Worm (Caenorhabditis elegans) whole organism, mixed stage, embryonic: ENCODE measurements around the gene Y56A3A.7.

Source experiments
- M03D4.4 ChIP-seq: sonication (generic microtip); optimal IDR thresholded peaks from 2 replicates; lab custom pipeline; 2017; ENCODE audit warnings: mild to moderate bottlenecking, missing genetic modification characterization, missing compliant biosample characterization
- bed-3 ChIP-seq: fragments of 200-800 bp; sonication (Bioruptor generic); optimal IDR thresholded peaks from 3 replicates; lab custom pipeline; 2018; ENCODE audit warnings: mild to moderate bottlenecking, missing genetic modification characterization, moderate library complexity, missing compliant biosample characterization
- ceh-39 ChIP-seq: fragments of 150-350 bp; optimal IDR thresholded peaks from 2 replicates; lab custom pipeline; 2014; ENCODE audit warnings: missing biosample characterization, missing genetic modification characterization
- ceh-43 ChIP-seq: fragments of 200-800 bp; sonication (Bioruptor generic); optimal IDR thresholded peaks from 2 replicates; lab custom pipeline; 2018; ENCODE audit warnings: mild to moderate bottlenecking, missing genetic modification characterization, moderate library complexity, missing compliant biosample characterization
- ceh-83 ChIP-seq: fragments of 200-800 bp; sonication (Bioruptor generic); optimal IDR thresholded peaks from 2 replicates; lab custom pipeline; 2018; ENCODE audit warnings: mild to moderate bottlenecking, missing genetic modification characterization, missing compliant biosample characterization
- ces-1 ChIP-seq: fragments of 150-350 bp; optimal IDR thresholded peaks from 2 replicates; lab custom pipeline; 2014; ENCODE audit warnings: missing biosample characterization, missing genetic modification reagents, missing genetic modification characterization
- cnd-1 ChIP-seq: fragments of 200-800 bp; sonication (Bioruptor generic); optimal IDR thresholded peaks from 2 replicates; lab custom pipeline; 2018; ENCODE audit warnings: mild to moderate bottlenecking, missing genetic modification characterization, missing compliant biosample characterization
- drap-1 ChIP-seq: fragments of 200-800 bp; sonication (Bioruptor generic); optimal IDR thresholded peaks from 3 replicates; lab custom pipeline; 2018; ENCODE audit warnings: mild to moderate bottlenecking, missing genetic modification characterization, missing compliant biosample characterization
- elt-1 ChIP-seq: sonication (generic microtip); optimal IDR thresholded peaks from 2 replicates; lab custom pipeline; 2017; ENCODE audit warnings: missing genetic modification characterization, mild to moderate bottlenecking, missing compliant biosample characterization, antibody characterized with exemption, moderate library complexity, borderline replicate concordance; ENCODE audit not compliant: insufficient read depth
- elt-3 ChIP-seq: fragments of 150-350 bp; optimal IDR thresholded peaks from 2 replicates; lab custom pipeline; 2014; ENCODE audit warnings: missing biosample characterization, missing genetic modification characterization
- flh-1 ChIP-seq: fragments of 200-800 bp; sonication (Bioruptor generic); optimal IDR thresholded peaks from 2 replicates; lab custom pipeline; 2018; ENCODE audit warnings: mild to moderate bottlenecking, missing genetic modification characterization, moderate library complexity, missing compliant biosample characterization
- ham-2 ChIP-seq: fragments of 200-800 bp; sonication (Bioruptor generic); optimal IDR thresholded peaks from 2 replicates; lab custom pipeline; 2018; ENCODE audit warnings: mild to moderate bottlenecking, missing genetic modification characterization, missing compliant biosample characterization
- lin-13 ChIP-seq: fragments of 150-350 bp; optimal IDR thresholded peaks from 2 replicates; lab custom pipeline; 2014; ENCODE audit warnings: missing biosample characterization, missing genetic modification characterization
- lin-32 ChIP-seq: fragments of 200-800 bp; sonication (Bioruptor generic); optimal IDR thresholded peaks from 2 replicates; lab custom pipeline; 2018; ENCODE audit warnings: mild to moderate bottlenecking, missing genetic modification characterization, missing compliant biosample characterization
- lsy-2 ChIP-seq: fragments of 150-350 bp; optimal IDR thresholded peaks from 2 replicates; lab custom pipeline; 2014; ENCODE audit warnings: missing biosample characterization, missing genetic modification characterization
- mls-2 ChIP-seq: sonication (generic microtip); optimal IDR thresholded peaks from 2 replicates; lab custom pipeline; 2016; ENCODE audit warnings: mild to moderate bottlenecking, missing genetic modification characterization, moderate library complexity, missing compliant biosample characterization
- nhr-2 ChIP-seq: fragments of 150-350 bp; optimal IDR thresholded peaks from 2 replicates; lab custom pipeline; 2014; ENCODE audit warnings: missing biosample characterization, missing genetic modification characterization
- nhr-28 ChIP-seq: fragments of 150-350 bp; optimal IDR thresholded peaks from 2 replicates; lab custom pipeline; 2014; ENCODE audit warnings: missing biosample characterization, missing genetic modification characterization
- nhr-76 ChIP-seq: sonication (generic microtip); optimal IDR thresholded peaks from 2 replicates; lab custom pipeline; 2017; ENCODE audit warnings: missing biosample characterization, missing genetic modification characterization
- pha-4 ChIP-seq: fragments of 150-350 bp; optimal IDR thresholded peaks from 2 replicates; lab custom pipeline; 2018; ENCODE audit warnings: missing biosample characterization, missing genetic modification reagents, missing genetic modification characterization
- sem-2 ChIP-seq: fragments of 200-800 bp; sonication (Bioruptor generic); optimal IDR thresholded peaks from 2 replicates; lab custom pipeline; 2018; ENCODE audit warnings: mild to moderate bottlenecking, missing genetic modification characterization, missing compliant biosample characterization
- snpc-4 ChIP-seq: fragments of 150-350 bp; optimal IDR thresholded peaks from 2 replicates; lab custom pipeline; 2014; ENCODE audit warnings: missing biosample characterization, missing genetic modification characterization
- sptf-1 ChIP-seq: sonication (generic microtip); optimal IDR thresholded peaks from 2 replicates; lab custom pipeline; 2017; ENCODE audit warnings: mild to moderate bottlenecking, missing genetic modification characterization, moderate library complexity, missing compliant biosample characterization
- unc-120 ChIP-seq: sonication (generic microtip); optimal IDR thresholded peaks from 2 replicates; lab custom pipeline; 2017; ENCODE audit warnings: missing genetic modification characterization, missing compliant biosample characterization; ENCODE audit not compliant: poor library complexity, severe bottlenecking
- unc-39 ChIP-seq: fragments of 150-350 bp; optimal IDR thresholded peaks from 2 replicates; lab custom pipeline; 2014; ENCODE audit warnings: missing biosample characterization, missing genetic modification characterization
- unc-62 ChIP-seq: fragments of 150-350 bp; optimal IDR thresholded peaks from 2 replicates; lab custom pipeline; 2014; ENCODE audit warnings: missing biosample characterization, missing genetic modification reagents, missing genetic modification characterization
- zip-8 ChIP-seq: fragments of 150-350 bp; optimal IDR thresholded peaks from 2 replicates; lab custom pipeline; 2014; ENCODE audit warnings: missing biosample characterization, missing genetic modification characterization
- ztf-11 ChIP-seq: fragments of 150-350 bp; optimal IDR thresholded peaks from 2 replicates; lab custom pipeline; 2014; ENCODE audit warnings: missing biosample characterization, missing genetic modification characterization

Y56A3A.7 gene

DNA sequence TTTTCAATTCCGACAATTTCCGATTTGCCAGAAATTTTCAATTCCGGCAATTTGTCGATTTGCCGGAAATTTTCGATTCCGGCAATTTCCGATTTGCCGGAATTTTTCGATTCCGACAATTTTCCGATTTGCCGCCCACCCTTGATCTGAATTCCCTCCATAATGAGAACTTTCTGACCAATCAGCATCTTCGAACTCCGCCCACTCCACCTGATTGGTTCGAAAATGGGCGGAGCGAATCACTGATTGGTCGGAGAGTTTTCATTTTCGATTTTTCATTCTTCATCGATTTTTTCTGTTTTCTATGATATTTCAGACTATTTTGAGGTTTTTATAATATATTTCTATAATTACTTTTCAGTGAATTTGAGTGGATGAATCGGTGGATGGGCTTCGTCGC, 7.3 kb upstream of the Y56A3A.7 start:
- TF ChIP-seq ham-2 (GFP tag; lab: Kevin White, UChicago) (no peak), flh-1 (no peak), lin-32 (no peak), sem-2 (GFP tag; lab: Kevin White, UChicago) (no peak), ceh-39 (tag; lab: Kevin White, UChicago) (no peak), nhr-2 (tag; lab: Kevin White, UChicago) (no peak), pha-4 (tag; lab: Kevin White, UChicago) (no peak), sptf-1 (tag; lab: Kevin White, UChicago) (no peak), M03D4.4 (tag; lab: Kevin White, UChicago) (no peak), nhr-76 (tag; lab: Kevin White, UChicago) (no peak), ceh-83 (no peak), nhr-28 (tag; lab: Kevin White, UChicago) (no peak), lsy-2 (tag; lab: Kevin White, UChicago) (no peak), mls-2 (no peak), elt-3 (tag; lab: Kevin White, UChicago) (no peak), unc-62 (GFP tag; lab: Kevin White, UChicago) (no peak)
- TF ChIP-seq, all 35 proteins: peak for 0

DNA sequence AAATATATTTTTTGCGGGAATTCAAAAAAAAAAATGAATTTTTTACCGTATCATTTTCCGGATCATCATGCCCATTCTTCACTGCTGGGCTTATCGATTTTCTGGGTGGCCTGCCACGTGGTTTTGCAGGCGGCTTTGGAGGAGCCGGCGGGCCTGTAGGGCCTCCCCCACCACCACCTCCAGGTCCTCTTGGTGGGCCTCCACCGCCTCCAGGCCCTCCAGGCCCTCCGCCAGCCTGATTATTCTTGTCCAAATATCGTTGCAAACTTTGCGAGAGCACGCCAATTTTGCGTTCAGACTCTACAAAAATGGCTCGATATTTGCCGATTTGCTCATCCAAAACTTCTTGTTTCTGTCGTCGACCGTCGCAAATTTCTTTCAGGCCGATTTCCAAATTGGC, 4.3 kb upstream of the Y56A3A.7 start:
- TF ChIP-seq lin-13 (tag; lab: Kevin White, UChicago) (no peak), unc-120 (tag; lab: Kevin White, UChicago) (no peak), lsy-2 (tag; lab: Kevin White, UChicago) (no peak), ztf-11 (tag; lab: Kevin White, UChicago) (no peak), drap-1 (GFP tag; lab: Kevin White, UChicago) (no peak), flh-1 (no peak), elt-3 (tag; lab: Kevin White, UChicago) (no peak), ceh-83 (no peak), mls-2 (no peak), cnd-1 (tag; lab: Kevin White, UChicago) (no peak), ceh-39 (tag; lab: Kevin White, UChicago) (no peak), nhr-28 (tag; lab: Kevin White, UChicago) (no peak)
- TF ChIP-seq, all 35 proteins: peak for 0

DNA sequence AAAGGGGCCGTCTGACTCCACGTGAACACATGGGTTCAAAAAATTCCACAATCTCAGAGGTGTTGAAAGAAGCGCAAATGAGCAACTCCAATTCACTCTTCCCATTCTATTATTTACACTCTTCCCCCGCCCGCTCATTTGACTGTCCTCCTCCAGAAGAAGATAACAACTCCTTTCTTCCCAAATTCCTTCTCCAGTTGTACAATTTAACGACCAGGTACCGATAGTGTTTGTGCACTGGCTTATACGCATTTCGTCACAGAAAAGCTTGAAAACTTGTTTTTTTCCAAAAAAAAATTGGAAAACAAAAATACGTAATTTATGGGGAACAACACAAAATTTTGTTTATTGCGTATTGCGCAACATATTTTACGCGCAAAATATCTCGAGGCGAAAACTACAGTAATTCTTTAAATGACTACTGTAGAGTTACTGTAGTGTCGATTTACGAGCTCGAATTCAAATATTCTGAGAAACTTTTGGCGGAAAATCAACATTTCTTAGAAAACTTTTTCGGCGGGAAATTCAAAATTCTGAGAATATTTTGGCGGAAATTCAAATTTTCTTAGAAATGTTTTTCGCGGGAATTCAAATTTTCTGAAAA, 2.6 kb upstream of the Y56A3A.7 start:
- no peak for TF ChIP-seq nhr-2 (tag; lab: Kevin White, UChicago)
- peak; percentile 53 for TF ChIP-seq zip-8 (tag; lab: Kevin White, UChicago)

DNA sequence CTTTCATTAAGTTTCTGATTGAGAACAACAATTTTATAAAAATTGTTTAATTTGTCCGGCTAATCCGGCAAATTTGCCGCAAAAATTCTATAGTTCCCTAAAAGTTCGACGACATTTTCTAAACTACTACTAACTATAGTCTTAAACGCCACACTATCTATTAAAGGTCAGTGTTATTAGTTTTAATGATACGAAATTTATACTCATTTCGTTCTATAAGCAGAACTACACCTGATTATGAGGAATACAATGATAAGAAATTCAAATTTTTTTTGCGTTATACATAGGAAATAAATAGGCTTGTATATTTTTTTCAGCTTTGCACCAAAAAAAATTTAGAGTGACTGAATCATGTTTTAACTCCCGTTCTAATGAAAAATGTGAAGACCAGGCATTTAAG, 1.6 kb upstream of the Y56A3A.7 start:
- TF ChIP-seq elt-3 (tag; lab: Kevin White, UChicago) (no peak), snpc-4 (tag; lab: Kevin White, UChicago) (no peak), bed-3 (GFP tag; lab: Kevin White, UChicago) (no peak), drap-1 (GFP tag; lab: Kevin White, UChicago) (no peak), nhr-2 (tag; lab: Kevin White, UChicago) (no peak), elt-1 (tag; lab: Kevin White, UChicago) (no peak), ces-1 (GFP tag; lab: Kevin White, UChicago) (no peak), flh-1 (no peak), ceh-43 (GFP tag; lab: Kevin White, UChicago) (no peak), sptf-1 (tag; lab: Kevin White, UChicago) (no peak), lin-13 (tag; lab: Kevin White, UChicago) (no peak)

DNA sequence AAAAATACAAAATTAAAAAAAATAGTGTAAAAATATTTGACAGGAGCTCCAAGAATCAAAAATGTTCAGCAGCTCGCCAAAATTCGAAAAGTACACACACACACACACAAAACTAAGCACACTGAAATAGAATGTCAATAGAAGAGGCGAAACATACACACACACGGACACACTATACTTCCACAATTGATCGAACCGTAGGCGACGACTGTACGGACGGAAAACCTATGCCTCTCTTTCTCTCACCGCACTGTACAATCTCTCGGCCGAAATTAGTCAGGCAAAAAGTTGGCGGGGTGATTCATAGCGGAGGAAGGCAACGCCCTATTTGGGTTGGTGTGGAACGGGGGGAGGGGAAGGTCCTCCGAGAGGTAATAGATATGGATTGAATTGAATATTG, 708 bp upstream of the Y56A3A.7 start:
- peak; percentile 90 for TF ChIP-seq pha-4 (tag; lab: Kevin White, UChicago)
- TF ChIP-seq unc-39 (tag; lab: Kevin White, UChicago), result no peak
